Worm (Caenorhabditis elegans) whole organism, L2 larva: Measurements from ENCODE around the gene pms-2.

ENCODE experiments used
- C34F6.9 ChIP-seq: fragments of 150-350 bp; optimal IDR thresholded peaks from 2 replicates; lab custom pipeline; 2014; ENCODE audit warnings: missing biosample characterization, missing genetic modification characterization
- F13H6.1 ChIP-seq: sonication (generic microtip); optimal IDR thresholded peaks from 2 replicates; lab custom pipeline; 2016; ENCODE audit warnings: missing genetic modification characterization, missing compliant biosample characterization
- R02D3.7 ChIP-seq: fragments of 150-350 bp; optimal IDR thresholded peaks from 2 replicates; lab custom pipeline; 2014; ENCODE audit warnings: missing biosample characterization, missing genetic modification characterization
- Y55F3AM.14 ChIP-seq: fragments of 200-800 bp; sonication (Bioruptor generic); optimal IDR thresholded peaks from 2 replicates; lab custom pipeline; 2018; ENCODE audit warnings: mild to moderate bottlenecking, missing genetic modification characterization, missing compliant biosample characterization
- ZK546.5 ChIP-seq: sonication (generic microtip); optimal IDR thresholded peaks from 2 replicates; lab custom pipeline; 2017; ENCODE audit warnings: missing biosample characterization, missing genetic modification characterization
- alr-1 ChIP-seq: fragments of 150-350 bp; optimal IDR thresholded peaks from 2 replicates; lab custom pipeline; 2014; ENCODE audit warnings: missing biosample characterization, missing genetic modification characterization
- aly-2 ChIP-seq: fragments of 150-350 bp; optimal IDR thresholded peaks from 2 replicates; lab custom pipeline; 2014; ENCODE audit warnings: missing biosample characterization, missing genetic modification characterization
- ama-1 ChIP-seq: fragments of 150-350 bp; optimal IDR thresholded peaks from 2 replicates; lab custom pipeline; 2018; ENCODE audit warnings: inconsistent platforms
- blmp-1 ChIP-seq: sonication (generic microtip); optimal IDR thresholded peaks from 2 replicates; lab custom pipeline; 2017; ENCODE audit warnings: missing genetic modification characterization, mild to moderate bottlenecking, missing compliant biosample characterization, antibody characterized with exemption, moderate library complexity; ENCODE audit not compliant: insufficient read depth
- ceh-16 ChIP-seq: fragments of 150-350 bp; optimal IDR thresholded peaks from 2 replicates; lab custom pipeline; 2014; ENCODE audit warnings: missing biosample characterization, missing genetic modification characterization
- ceh-82 ChIP-seq: fragments of 150-350 bp; optimal IDR thresholded peaks from 2 replicates; lab custom pipeline; 2014; ENCODE audit warnings: missing biosample characterization, missing genetic modification characterization
- crh-2 ChIP-seq: sonication (generic microtip); optimal IDR thresholded peaks from 2 replicates; lab custom pipeline; 2017; ENCODE audit warnings: missing biosample characterization, missing genetic modification characterization
- dmd-4 ChIP-seq: sonication (generic microtip); optimal IDR thresholded peaks from 2 replicates; lab custom pipeline; 2017; ENCODE audit warnings: missing biosample characterization, missing genetic modification characterization
- egl-27 ChIP-seq: sonication (generic microtip); optimal IDR thresholded peaks from 3 replicates; lab custom pipeline; 2017; ENCODE audit warnings: missing biosample characterization, missing genetic modification reagents, missing genetic modification characterization
- elt-1 ChIP-seq: fragments of 150-350 bp; optimal IDR thresholded peaks from 2 replicates; lab custom pipeline; 2014; ENCODE audit warnings: missing biosample characterization, missing genetic modification characterization
- elt-3 ChIP-seq: sonication (generic microtip); optimal IDR thresholded peaks from 2 replicates; lab custom pipeline; 2017; ENCODE audit warnings: missing biosample characterization, missing genetic modification characterization
- fos-1 ChIP-seq: fragments of 150-350 bp; optimal IDR thresholded peaks from 2 replicates; lab custom pipeline; 2014; ENCODE audit warnings: missing biosample characterization, missing genetic modification characterization
- gmeb-1 ChIP-seq: fragments of 150-350 bp; optimal IDR thresholded peaks from 2 replicates; lab custom pipeline; 2014; ENCODE audit warnings: missing biosample characterization, missing genetic modification characterization
- lin-11 ChIP-seq: fragments of 150-350 bp; sonication (generic microtip); optimal IDR thresholded peaks from 2 replicates; lab custom pipeline; 2014; ENCODE audit warnings: missing biosample characterization, missing genetic modification characterization, inconsistent platforms, mixed read lengths
- lin-13 ChIP-seq: fragments of 150-350 bp; optimal IDR thresholded peaks from 2 replicates; lab custom pipeline; 2014; ENCODE audit warnings: missing biosample characterization, missing genetic modification reagents, missing genetic modification characterization
- lin-39 ChIP-seq: fragments of 150-350 bp; optimal IDR thresholded peaks from 2 replicates; lab custom pipeline; 2014; ENCODE audit warnings: missing biosample characterization, missing genetic modification reagents, missing genetic modification characterization
- lsy-2 ChIP-seq, 2 experiments: fragments of 150-350 bp in 1 of 2; sonication (generic microtip) in 1 of 2; optimal IDR thresholded peaks; 2 replicates each; lab custom pipeline; 2014 to 2017; ENCODE audit warnings: missing biosample characterization in 2 of 2, missing genetic modification characterization in 2 of 2
- mab-5 ChIP-seq: fragments of 150-350 bp; optimal IDR thresholded peaks from 2 replicates; lab custom pipeline; 2014; ENCODE audit warnings: missing biosample characterization, missing genetic modification characterization
- mbf-1 ChIP-seq: sonication (generic microtip); optimal IDR thresholded peaks from 2 replicates; lab custom pipeline; 2017; ENCODE audit warnings: missing biosample characterization, missing genetic modification characterization
- mdl-1 ChIP-seq, 2 experiments: fragments of 150-350 bp in 1 of 2; sonication (generic microtip) in 1 of 2; optimal IDR thresholded peaks; 2 replicates each; lab custom pipeline; 2017; ENCODE audit warnings: missing biosample characterization in 2 of 2, missing genetic modification characterization in 2 of 2
- nhr-10 ChIP-seq: sonication (generic microtip); optimal IDR thresholded peaks from 2 replicates; lab custom pipeline; 2017; ENCODE audit warnings: missing biosample characterization, missing genetic modification characterization
- nhr-11 ChIP-seq: fragments of 150-350 bp; optimal IDR thresholded peaks from 2 replicates; lab custom pipeline; 2014; ENCODE audit warnings: missing biosample characterization, missing genetic modification characterization
- nhr-12 ChIP-seq: fragments of 150-350 bp; optimal IDR thresholded peaks from 2 replicates; lab custom pipeline; 2014; ENCODE audit warnings: missing biosample characterization, missing genetic modification characterization
- nhr-129 ChIP-seq: fragments of 150-350 bp; optimal IDR thresholded peaks from 2 replicates; lab custom pipeline; 2014; ENCODE audit warnings: missing biosample characterization, missing genetic modification characterization
- nhr-21 ChIP-seq: fragments of 150-350 bp; optimal IDR thresholded peaks from 2 replicates; lab custom pipeline; 2014; ENCODE audit warnings: missing biosample characterization, missing genetic modification characterization
- nhr-23 ChIP-seq: fragments of 150-350 bp; optimal IDR thresholded peaks from 2 replicates; lab custom pipeline; 2014; ENCODE audit warnings: missing biosample characterization, missing genetic modification reagents, missing genetic modification characterization
- nhr-237 ChIP-seq: fragments of 150-350 bp; optimal IDR thresholded peaks from 2 replicates; lab custom pipeline; 2014; ENCODE audit warnings: missing biosample characterization, missing genetic modification characterization
- nhr-25 ChIP-seq: fragments of 150-350 bp; sonication (generic microtip); optimal IDR thresholded peaks from 3 replicates; lab custom pipeline; 2014; ENCODE audit warnings: missing biosample characterization, missing genetic modification characterization
- nhr-6 ChIP-seq: fragments of 150-350 bp; optimal IDR thresholded peaks from 2 replicates; lab custom pipeline; 2014; ENCODE audit warnings: missing biosample characterization, missing genetic modification characterization
- nhr-77 ChIP-seq: fragments of 150-350 bp; optimal IDR thresholded peaks from 2 replicates; lab custom pipeline; 2014; ENCODE audit warnings: missing biosample characterization, missing genetic modification characterization
- peb-1 ChIP-seq: fragments of 150-350 bp; optimal IDR thresholded peaks from 2 replicates; lab custom pipeline; 2014; ENCODE audit warnings: missing biosample characterization, missing genetic modification characterization
- sem-4 ChIP-seq: fragments of 150-350 bp; optimal IDR thresholded peaks from 2 replicates; lab custom pipeline; 2014; ENCODE audit warnings: missing biosample characterization, missing genetic modification reagents, missing genetic modification characterization
- skn-1 ChIP-seq: sonication (generic microtip); optimal IDR thresholded peaks from 2 replicates; lab custom pipeline; 2017; ENCODE audit warnings: missing biosample characterization, missing genetic modification characterization
- sma-3 ChIP-seq: sonication (generic microtip); optimal IDR thresholded peaks from 2 replicates; lab custom pipeline; 2016; ENCODE audit warnings: missing genetic modification reagents, missing genetic modification characterization, missing compliant biosample characterization
- sma-9 ChIP-seq, 2 experiments: fragments of 150-350 bp in 1 of 2; sonication (generic microtip) in 1 of 2; optimal IDR thresholded peaks; 2 replicates each; lab custom pipeline; 2014 to 2016; ENCODE audit warnings: missing genetic modification characterization in 2 of 2, mild to moderate bottlenecking in 1 of 2, missing biosample characterization in 1 of 2, missing compliant biosample characterization in 1 of 2, missing genetic modification reagents in 1 of 2, moderate library complexity in 1 of 2
- snpc-4 ChIP-seq: fragments of 150-350 bp; optimal IDR thresholded peaks from 2 replicates; lab custom pipeline; 2014; ENCODE audit warnings: missing biosample characterization, missing genetic modification characterization
- unc-39 ChIP-seq: fragments of 150-350 bp; optimal IDR thresholded peaks from 2 replicates; lab custom pipeline; 2014; ENCODE audit warnings: missing biosample characterization, missing genetic modification characterization
- unc-55 ChIP-seq: fragments of 150-350 bp; sonication (generic microtip); optimal IDR thresholded peaks from 3 replicates; lab custom pipeline; 2014; ENCODE audit warnings: missing biosample characterization, missing genetic modification reagents, missing genetic modification characterization
- unc-62 ChIP-seq: fragments of 150-350 bp; optimal IDR thresholded peaks from 2 replicates; lab custom pipeline; 2014; ENCODE audit warnings: missing biosample characterization, missing genetic modification reagents, missing genetic modification characterization
- zag-1 ChIP-seq: fragments of 150-350 bp; optimal IDR thresholded peaks from 2 replicates; lab custom pipeline; 2014; ENCODE audit warnings: missing biosample characterization, missing genetic modification characterization
- ztf-1 ChIP-seq: fragments of 200-800 bp; sonication (Bioruptor generic); conservative IDR thresholded peaks from 2 replicates; pipeline ENCODE4 v1.3.6; 2022; ENCODE audit warnings: missing genetic modification characterization, missing compliant biosample characterization
- ztf-11 ChIP-seq: sonication (generic microtip); optimal IDR thresholded peaks from 2 replicates; lab custom pipeline; 2017; ENCODE audit warnings: missing biosample characterization, missing genetic modification characterization
- ztf-4 ChIP-seq: fragments of 150-350 bp; optimal IDR thresholded peaks from 2 replicates; lab custom pipeline; 2014; ENCODE audit warnings: missing biosample characterization, missing genetic modification characterization

pms-2 gene

ce11 chrV:11552379-11552778, 18.0 kb downstream of the pms-2 start, which contains the start of gene srx-85:
Gene srx-85 (plus strand): TSS chrV:11552679.
- TF ChIP-seq fos-1 (tag; lab: Kevin White, UChicago) (no peak), dmd-4 (tag; lab: Kevin White, UChicago) (no peak), ama-1 (lab: Kevin White, UChicago) (no peak), skn-1 (tag; lab: Kevin White, UChicago) (no peak), blmp-1 (tag; lab: Kevin White, UChicago) (no peak), ceh-82 (tag; lab: Kevin White, UChicago) (no peak), mab-5 (tag; lab: Kevin White, UChicago) (no peak), ztf-11 (tag; lab: Kevin White, UChicago) (no peak), elt-3 (tag; lab: Kevin White, UChicago) (no peak), mdl-1 (tag; optimal IDR thresholded peaks at IDR 0.05; lab: Kevin White, UChicago) (no peak), lin-39 (tag; lab: Kevin White, UChicago) (no peak), lin-13 (GFP tag; lab: Kevin White, UChicago) (no peak), nhr-10 (tag; lab: Kevin White, UChicago) (no peak)

- TF ChIP-seq nhr-25 (peak; percentile 78), lsy-2 (tag; optimal IDR thresholded peaks at IDR 0.05; lab: Kevin White, UChicago) (peak in 1 of 2 experiments; percentile 70), nhr-6 (peak; percentile 50), lin-13 (GFP tag; lab: Kevin White, UChicago) (peak; percentile 38), nhr-11 (no peak), ztf-1 (no peak), zag-1 (tag; lab: Kevin White, UChicago) (no peak), lin-39 (tag; lab: Kevin White, UChicago) (no peak), nhr-129 (tag; lab: Kevin White, UChicago) (peak; percentile 85), blmp-1 (tag; lab: Kevin White, UChicago) (peak; percentile 77), nhr-237 (no peak), aly-2 (tag; lab: Kevin White, UChicago) (no peak), unc-55 (GFP tag; lab: Kevin White, UChicago) (peak; percentile 44), skn-1 (tag; lab: Kevin White, UChicago) (no peak), alr-1 (tag; lab: Kevin White, UChicago) (no peak), nhr-77 (tag; lab: Kevin White, UChicago) (no peak), unc-62 (GFP tag; lab: Kevin White, UChicago) (no peak), nhr-12 (tag; lab: Kevin White, UChicago) (no peak), fos-1 (tag; lab: Kevin White, UChicago) (peak; percentile 56), sem-4 (no peak), unc-39 (no peak), elt-3 (tag; lab: Kevin White, UChicago) (no peak), mdl-1 (tag; optimal IDR thresholded peaks at IDR 0.05; lab: Kevin White, UChicago) (peak; percentile 69 to 81), elt-1 (tag; lab: Kevin White, UChicago) (no peak), mab-5 (tag; lab: Kevin White, UChicago) (no peak), ztf-11 (tag; lab: Kevin White, UChicago) (no peak), mbf-1 (tag; lab: Kevin White, UChicago) (no peak), gmeb-1 (tag; lab: Kevin White, UChicago) (no peak), dmd-4 (tag; lab: Kevin White, UChicago) (no peak), nhr-23 (no peak), egl-27 (tag; lab: Kevin White, UChicago) (no peak), F13H6.1 (tag; lab: Kevin White, UChicago) (peak; percentile 64), ZK546.5 (tag; lab: Kevin White, UChicago) (no peak), sma-3 (GFP tag; lab: Kevin White, UChicago) (no peak), crh-2 (tag; lab: Kevin White, UChicago) (peak; percentile 69), sma-9 (GFP tag; optimal IDR thresholded peaks at IDR 0.05; lab: Kevin White, UChicago) (peak; percentile 70), sma-9 (tag; optimal IDR thresholded peaks at IDR 0.05; lab: Kevin White, UChicago) (no peak), ztf-4 (peak; percentile 37), nhr-10 (tag; lab: Kevin White, UChicago) (no peak), ceh-82 (tag; lab: Kevin White, UChicago) (no peak), ama-1 (lab: Kevin White, UChicago) (peak; percentile 79), peb-1 (tag; lab: Kevin White, UChicago) (no peak), C34F6.9 (tag; lab: Kevin White, UChicago) (peak; percentile 89), lin-11 (tag; lab: Kevin White, UChicago) (no peak), snpc-4 (tag; lab: Kevin White, UChicago) (no peak), Y55F3AM.14 (no peak), ceh-16 (tag; lab: Kevin White, UChicago) (no peak), nhr-21 (tag; lab: Kevin White, UChicago) (peak; percentile 64), R02D3.7 (tag; lab: Kevin White, UChicago) (no peak)
Observed at ce11 chrV:11548914-11549406, 21.4 kb downstream of the pms-2 start, which contains the start of the genes F38B7.17 and F38B7.3. Gene F38B7.17 (minus strand): TSS chrV:11548964. Gene F38B7.3 (plus strand): TSS chrV:11549107.
